Worm (Caenorhabditis elegans) whole organism, midembryonic: ENCODE measurements around the gene seb-3.

Experiments used
- cog-1 ChIP-seq: sonication (generic microtip); optimal IDR thresholded peaks from 2 replicates; lab custom pipeline; 2016; ENCODE audit warnings: missing genetic modification characterization, missing compliant biosample characterization
- flt-1 ChIP-seq: fragments of 200-800 bp; sonication (Bioruptor generic); IDR thresholded peaks from 2 replicates; pipeline ENCODE4 v1.3.6; 2022; ENCODE audit warnings: missing genetic modification characterization, missing compliant biosample characterization
- med-1 ChIP-seq: sonication (generic microtip); optimal IDR thresholded peaks from 2 replicates; lab custom pipeline; 2017; ENCODE audit warnings: missing genetic modification characterization, mild to moderate bottlenecking, missing compliant biosample characterization, antibody characterized with exemption, missing genetic modification reagents; ENCODE audit not compliant: insufficient read depth

- TF ChIP-seq flt-1 (GFP tag; lab: Robert Waterston, UW) (no peak), med-1 (GFP tag; lab: Kevin White, UChicago) (no peak), cog-1 (tag; lab: Kevin White, UChicago) (no peak)
Observed at ce11 chrX:15027997-15028396, 1.9 kb downstream of the seb-3 start.
